Fruit fly (Drosophila melanogaster): ENCODE data around the gene Eaf6.

DNA sequence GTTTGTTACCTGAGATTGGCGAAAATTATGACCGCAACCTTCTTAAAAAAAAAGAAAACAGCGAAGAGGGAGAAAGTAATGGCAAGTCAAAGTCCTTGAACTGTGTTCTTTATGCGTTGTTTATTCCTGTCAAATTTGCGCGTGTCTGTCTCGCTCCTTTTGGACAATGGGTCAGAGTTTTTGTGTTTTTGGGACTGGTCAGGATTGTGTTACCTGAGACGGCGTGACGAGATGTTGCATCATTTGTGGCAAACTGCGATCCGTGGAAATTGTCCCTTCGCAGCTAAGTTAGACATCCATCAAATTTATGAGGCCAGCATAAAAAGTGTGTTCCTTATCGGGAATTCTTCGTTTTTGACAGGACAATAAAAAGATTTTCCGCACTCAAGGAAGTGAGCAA, 15.2 kb upstream of the Eaf6 start:
- TF ChIP-seq CG15710 (tag; optimal IDR thresholded peaks at IDR 0.05) (no peak), EcR (GFP tag; optimal IDR thresholded peaks at IDR 0.05) (no peak), gl (tag; optimal IDR thresholded peaks at IDR 0.05) (no peak), CG8301 (tag; optimal IDR thresholded peaks at IDR 0.05) (no peak), Snoo (tag; optimal IDR thresholded peaks at IDR 0.05) (no peak), Pif1A (GFP tag; optimal IDR thresholded peaks at IDR 0.05) (no peak), CG10348 (GFP tag; IDR thresholded peaks at IDR 0.05) (no peak), CG8159 (tag; optimal IDR thresholded peaks at IDR 0.05) (no peak)
